Worm (Caenorhabditis elegans): ENCODE data around the gene sqst-5.

sqst-5 gene

DNA sequence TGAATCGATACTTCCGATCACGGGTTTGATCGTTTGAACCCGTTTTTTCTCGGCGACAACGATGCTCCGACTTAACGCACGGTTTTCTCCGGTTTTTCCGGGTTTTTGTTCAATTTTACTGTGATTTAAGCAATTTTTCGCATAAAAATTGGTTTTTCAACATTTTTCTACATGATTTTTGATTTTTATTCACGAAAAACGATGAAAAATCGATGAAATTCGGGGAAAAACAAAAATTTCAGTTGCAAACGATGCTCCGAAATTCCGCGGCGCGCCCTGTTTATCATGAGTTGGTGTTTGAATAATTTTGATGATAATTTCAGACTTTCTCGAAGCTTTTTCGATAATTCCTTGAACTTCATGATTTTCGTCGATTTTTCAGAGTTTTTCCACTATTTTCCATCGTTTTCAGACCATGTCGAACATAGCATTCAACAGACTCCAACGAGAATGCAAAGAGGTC, 41.0 kb upstream of the sqst-5 start, which contains the start of gene ubc-20 (continued):
- no peak for TF ChIP-seq ztf-4 (tag; optimal IDR thresholded peaks at IDR 0.05)
- no peak for TF ChIP-seq ama-1 (optimal IDR thresholded peaks at IDR 0.05)
- TF ChIP-seq ceh-28 (tag; optimal IDR thresholded peaks at IDR 0.05): no peak
- no peak for TF ChIP-seq elt-1 (tag; optimal IDR thresholded peaks at IDR 0.05)

DNA sequence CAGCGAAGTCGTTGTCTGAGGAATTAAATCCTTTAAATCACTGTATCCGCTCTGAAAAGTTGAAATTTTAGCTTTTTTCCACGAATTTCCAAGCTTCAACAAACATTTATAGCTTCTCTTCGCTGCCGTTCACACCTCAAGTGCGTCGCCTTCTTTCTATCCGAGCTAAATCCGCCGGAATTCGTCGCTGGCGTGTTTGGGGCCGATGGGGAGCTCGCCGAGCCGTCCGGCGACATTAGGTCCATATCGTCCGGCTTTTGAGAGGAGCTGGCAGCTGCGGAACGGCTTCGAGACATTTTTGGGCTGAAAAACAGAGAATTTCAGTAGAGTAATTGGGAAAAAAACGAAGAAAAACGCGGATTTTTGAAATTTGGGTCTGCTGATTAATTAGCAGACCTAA, 40.4 kb upstream of the sqst-5 start, which contains the start of gene mxl-2:
TSS of gene mxl-2 (minus strand) at position 303 of the 400 bp plus-strand sequence.
- no peak for TF ChIP-seq ztf-11 (tag; optimal IDR thresholded peaks at IDR 0.05)
- TF ChIP-seq ZK546.5 (tag; optimal IDR thresholded peaks at IDR 0.05): no peak

- TF ChIP-seq elt-2 (tag; optimal IDR thresholded peaks at IDR 0.05): peak; percentile 19
These were observed 38.5 kb upstream of the sqst-5 start for ce11 chrIII:185909-186308.

ce11 chrIII:184335-184734, 36.9 kb upstream of the sqst-5 start:
- no peak for TF ChIP-seq snpc-4 (tag; optimal IDR thresholded peaks at IDR 0.05)
- TF ChIP-seq tbx-2 (tag; optimal IDR thresholded peaks at IDR 0.05): no peak
- TF ChIP-seq nhr-77 (tag; optimal IDR thresholded peaks at IDR 0.05): no peak
- TF ChIP-seq jun-1 (tag; optimal IDR thresholded peaks at IDR 0.05): no peak
- peak; percentile 49 for TF ChIP-seq ceh-28 (tag; optimal IDR thresholded peaks at IDR 0.05)

DNA sequence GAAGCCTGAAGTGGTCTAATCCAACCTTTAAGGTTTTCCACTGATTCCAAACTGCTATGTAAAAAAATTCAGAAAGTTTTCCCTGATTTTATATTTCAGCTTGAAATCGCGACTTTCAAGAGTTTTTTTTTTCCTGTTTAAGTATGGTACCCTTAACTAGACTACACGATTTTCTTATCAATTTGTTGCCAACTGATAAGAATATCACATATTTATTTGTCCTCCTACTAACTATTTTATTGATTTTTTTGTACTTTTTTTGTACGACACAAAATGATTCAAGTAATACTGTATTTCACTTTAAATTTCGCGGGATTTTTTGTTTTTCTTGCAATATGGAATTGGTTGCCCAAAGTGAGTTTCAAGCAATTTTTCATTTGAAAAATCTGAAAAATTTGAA, 35.7 kb upstream of the sqst-5 start:
- TF ChIP-seq elt-2 (tag; optimal IDR thresholded peaks at IDR 0.05): peak; percentile 66
- no peak for TF ChIP-seq snpc-4 (tag; optimal IDR thresholded peaks at IDR 0.05)
- peak; percentile 52 for TF ChIP-seq pqm-1 (tag; optimal IDR thresholded peaks at IDR 0.05)
- no peak for TF ChIP-seq zag-1 (tag; optimal IDR thresholded peaks at IDR 0.05)

- TF ChIP-seq nhr-12 (tag; optimal IDR thresholded peaks at IDR 0.05) (no peak), daf-12 (tag; optimal IDR thresholded peaks at IDR 0.05) (no peak), fkh-10 (GFP tag; optimal IDR thresholded peaks at IDR 0.05) (no peak), ceh-82 (tag; optimal IDR thresholded peaks at IDR 0.05) (no peak), unc-39 (tag; optimal IDR thresholded peaks at IDR 0.05) (no peak), nhr-11 (tag; optimal IDR thresholded peaks at IDR 0.05) (no peak), snpc-4 (tag; optimal IDR thresholded peaks at IDR 0.05) (no peak), nhr-77 (tag; optimal IDR thresholded peaks at IDR 0.05) (no peak), nhr-237 (tag; optimal IDR thresholded peaks at IDR 0.05) (no peak), egl-27 (tag; optimal IDR thresholded peaks at IDR 0.05) (no peak), zag-1 (tag; optimal IDR thresholded peaks at IDR 0.05) (no peak), mdl-1 (tag; optimal IDR thresholded peaks at IDR 0.05) (no peak), ceh-28 (tag; optimal IDR thresholded peaks at IDR 0.05) (no peak), ama-1 (optimal IDR thresholded peaks at IDR 0.05) (no peak), nhr-25 (tag; optimal IDR thresholded peaks at IDR 0.05) (no peak)
These were observed 34.7 kb upstream of the sqst-5 start, which contains the start of gene F40G9.15 for ce11 chrIII:182080-182479. F40G9.15 (plus strand) TSS chrIII:182380.

- no peak for TF ChIP-seq mdl-1 (tag; optimal IDR thresholded peaks at IDR 0.05)
- no peak for TF ChIP-seq nhr-28 (tag; optimal IDR thresholded peaks at IDR 0.05)
- TF ChIP-seq eor-1 (tag; optimal IDR thresholded peaks at IDR 0.05): no peak
- TF ChIP-seq elt-2 (tag; optimal IDR thresholded peaks at IDR 0.05): no peak
- TF ChIP-seq egl-27 (tag; optimal IDR thresholded peaks at IDR 0.05): no peak
- TF ChIP-seq aly-2 (tag; optimal IDR thresholded peaks at IDR 0.05): no peak
- no peak for TF ChIP-seq ceh-82 (tag; optimal IDR thresholded peaks at IDR 0.05)
- TF ChIP-seq zag-1 (tag; optimal IDR thresholded peaks at IDR 0.05): no peak
These were observed 33.5 kb upstream of the sqst-5 start, which contains the start of gene F40G9.5 for ce11 chrIII:180963-181362. F40G9.5 (plus strand) TSS chrIII:181263.

ce11 chrIII:179123-179592, 31.7 kb upstream of the sqst-5 start, which contains the start of gene F40G9.6:
F40G9.6 (plus strand) TSS chrIII:179542.
- TF ChIP-seq unc-62 (GFP tag; optimal IDR thresholded peaks at IDR 0.05) (no peak), pqm-1 (tag; optimal IDR thresholded peaks at IDR 0.05) (no peak), nhr-28 (tag; optimal IDR thresholded peaks at IDR 0.05) (no peak), egl-5 (tag; optimal IDR thresholded peaks at IDR 0.05) (no peak), zag-1 (tag; optimal IDR thresholded peaks at IDR 0.05) (no peak), daf-12 (tag; optimal IDR thresholded peaks at IDR 0.05) (no peak), elt-2 (tag; optimal IDR thresholded peaks at IDR 0.05) (no peak), ZK546.5 (tag; optimal IDR thresholded peaks at IDR 0.05) (no peak), mdl-1 (tag; optimal IDR thresholded peaks at IDR 0.05) (no peak), fos-1 (tag; optimal IDR thresholded peaks at IDR 0.05) (no peak), skn-1 (tag; optimal IDR thresholded peaks at IDR 0.05) (no peak), ceh-28 (tag; optimal IDR thresholded peaks at IDR 0.05) (no peak)
